Worm (Caenorhabditis elegans) whole organism, L1 larva: Measurements from ENCODE around the gene sri-25.

Experiments used
- unc-62 ChIP-seq: fragments of 150-350 bp; optimal IDR thresholded peaks from 2 replicates; lab custom pipeline; 2014; ENCODE audit warnings: missing biosample characterization, missing genetic modification reagents, missing genetic modification characterization
- unc-86 ChIP-seq: sonication (generic microtip); optimal IDR thresholded peaks from 2 replicates; lab custom pipeline; 2016; ENCODE audit warnings: missing genetic modification characterization, missing compliant biosample characterization

DNA sequence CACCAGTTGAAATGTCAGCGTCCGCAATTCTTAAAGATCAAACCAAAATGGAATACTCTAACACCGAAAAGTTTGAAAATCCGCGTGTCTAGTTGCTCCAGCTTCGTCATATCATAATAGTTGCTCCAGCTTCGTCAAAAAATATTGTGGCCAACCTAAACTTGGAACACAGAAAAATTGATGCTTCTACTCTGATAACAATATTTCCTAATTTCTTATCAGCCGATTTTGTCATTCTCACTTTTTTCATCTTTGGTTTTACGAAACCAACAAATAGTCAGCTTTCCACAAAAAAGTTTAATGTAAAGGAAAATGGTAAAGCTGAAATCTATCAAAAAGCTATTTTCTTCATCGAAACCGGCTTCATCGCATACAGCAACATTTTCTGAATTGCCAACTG lies 34.4 kb upstream of the sri-25 start, which contains the start of gene fbxa-84:
- TF ChIP-seq unc-62 (GFP tag; lab: Kevin White, UChicago) (no peak), unc-86 (tag; lab: Kevin White, UChicago) (no peak)
